Worm (Caenorhabditis elegans): ENCODE measurements around the gene rga-8.
A peak's percentile ranks its signal among the peaks of the same experiment; 100 is the strongest.

rga-8 gene

DNA sequence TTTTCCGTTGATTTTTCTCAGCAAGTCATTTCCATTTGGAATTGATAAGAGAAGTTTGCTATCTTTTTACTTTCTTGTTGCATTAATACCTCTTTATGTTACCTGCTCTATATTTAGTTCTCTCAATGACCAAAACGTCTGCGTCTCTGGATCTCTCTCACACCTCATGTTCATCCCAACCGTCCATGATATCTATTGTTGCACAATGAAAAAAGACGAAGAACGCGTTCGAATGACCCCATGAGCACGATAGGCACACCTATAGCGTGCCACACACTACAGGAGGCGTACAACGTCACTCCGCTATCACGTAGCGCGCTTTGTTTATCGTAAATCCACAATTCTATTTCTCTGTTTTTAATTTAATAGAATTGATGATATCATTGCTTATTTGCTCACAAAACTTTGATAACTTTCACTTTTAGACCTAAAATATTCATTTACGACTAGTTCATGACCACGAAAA, 371 bp downstream of the rga-8 start, which contains the start of gene Y34B4A.2:
Y34B4A.2 (plus strand) TSS at position 328 of the 466 bp plus-strand sequence.
- TF ChIP-seq Y56A3A.18 (GFP tag; IDR thresholded peaks at IDR 0.05) = no peak
- peak; percentile 8 for TF ChIP-seq ztf-18 (tag; optimal IDR thresholded peaks at IDR 0.05)
- peak; percentile 22 for TF ChIP-seq ZK185.1 (tag; optimal IDR thresholded peaks at IDR 0.05; ENCODE audit: poor library complexity, severe bottlenecking)
- TF ChIP-seq tbp1 (GFP tag; optimal IDR thresholded peaks at IDR 0.05) = no peak
- no peak for TF ChIP-seq him-1 (tag; optimal IDR thresholded peaks at IDR 0.05)
- TF ChIP-seq nhr-80 (tag; optimal IDR thresholded peaks at IDR 0.05) = peak; percentile 88
- no peak for TF ChIP-seq rec-8 (tag; optimal IDR thresholded peaks at IDR 0.05)
- TF ChIP-seq snpc-4 (GFP tag; optimal IDR thresholded peaks at IDR 0.05) = no peak
- TF ChIP-seq snpc-4 (tag; optimal IDR thresholded peaks at IDR 0.05) = peak in 1 of 4 experiments; percentile 2
- TF ChIP-seq repo-1 (tag; optimal IDR thresholded peaks at IDR 0.05) = no peak
- no peak for TF ChIP-seq ceh-27 (GFP tag; optimal IDR thresholded peaks at IDR 0.05)
- no peak for TF ChIP-seq chd-7 (tag; optimal IDR thresholded peaks at IDR 0.05)
- TF ChIP-seq cebp-1 (GFP tag; IDR thresholded peaks at IDR 0.05) = no peak
- peak; percentile 62 for TF ChIP-seq cebp-1 (tag; optimal IDR thresholded peaks at IDR 0.05)
- TF ChIP-seq attf-5 (GFP tag; optimal IDR thresholded peaks at IDR 0.05) = peak; percentile 29
- no peak for TF ChIP-seq tlf-1 (GFP tag; optimal IDR thresholded peaks at IDR 0.05)
- TF ChIP-seq attf-3 (GFP tag; conservative IDR thresholded peaks at IDR 0.05) = peak; percentile 92
- 0 out of 2 replicates have a peak, but pooled peaks have one; percentile 18 for TF ChIP-seq let-526 (GFP tag; IDR thresholded peaks at IDR 0.05)
- 0 out of 2 replicates have a peak, but pooled peaks have one; percentile 40 for TF ChIP-seq dox-1 (GFP tag; IDR thresholded peaks at IDR 0.05)
- TF ChIP-seq hmg-1.2 (GFP tag; IDR thresholded peaks at IDR 0.05) = no peak
- TF ChIP-seq ztf-26 (tag; optimal IDR thresholded peaks at IDR 0.05) = no peak
- TF ChIP-seq atf-7 (tag; optimal IDR thresholded peaks at IDR 0.05) = peak; percentile 28

DNA sequence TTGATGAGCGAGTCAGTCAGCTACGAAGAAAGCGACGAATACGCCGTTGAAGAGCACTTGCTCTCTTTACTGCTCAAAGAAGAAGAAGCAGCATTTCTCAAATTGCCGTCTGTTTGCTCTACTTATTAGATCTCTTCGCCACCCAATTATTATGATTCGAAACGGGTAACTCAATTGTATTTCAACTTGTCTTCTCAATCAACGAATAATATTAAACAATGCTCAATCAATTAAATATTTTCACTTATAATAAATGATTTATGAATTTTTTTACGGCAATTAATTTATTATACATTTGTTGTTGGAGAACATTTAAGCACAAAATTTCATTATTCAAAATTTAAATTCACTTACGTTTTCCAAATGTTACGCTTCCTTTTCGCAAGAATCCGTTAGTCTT, 1.3 kb downstream of the rga-8 start:
- no peak for TF ChIP-seq ceh-79 (tag; optimal IDR thresholded peaks at IDR 0.05)
- no peak for TF ChIP-seq Y53F4B.3 (GFP tag; IDR thresholded peaks at IDR 0.05)

DNA sequence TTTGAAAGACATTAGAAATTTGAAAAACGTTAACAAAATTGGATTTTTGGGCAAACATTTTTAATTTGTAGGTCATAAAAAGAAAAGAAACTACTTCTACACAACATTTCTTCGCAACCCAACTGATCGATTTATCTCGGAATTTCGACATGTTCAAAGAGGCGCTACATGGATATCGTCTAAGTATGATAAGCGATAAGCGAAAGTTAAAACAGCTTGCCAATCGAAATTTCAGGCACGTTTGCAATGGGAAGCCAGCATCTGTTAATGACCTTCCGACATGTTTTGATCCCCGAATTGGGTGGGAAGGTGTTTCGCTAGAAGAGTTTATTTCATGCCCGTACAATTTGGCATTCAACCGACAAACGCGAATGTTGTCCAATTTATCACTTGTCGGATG, 2.8 kb downstream of the rga-8 start:
- no peak for TF ChIP-seq madf-8 (GFP tag; conservative IDR thresholded peaks at IDR 0.05)
- no peak for TF ChIP-seq F37B4.10 (GFP tag; IDR thresholded peaks at IDR 0.05)
- TF ChIP-seq C17E4.6 (GFP tag; IDR thresholded peaks at IDR 0.05) = no peak
- no peak for TF ChIP-seq F49E8.2 (tag; optimal IDR thresholded peaks at IDR 0.05; ENCODE audit: insufficient read depth)
- TF ChIP-seq efl-1 (GFP tag; optimal IDR thresholded peaks at IDR 0.05) = no peak
- TF ChIP-seq nhr-120 (GFP tag; IDR thresholded peaks at IDR 0.05) = no peak
- no peak for TF ChIP-seq dpff-1 (tag; optimal IDR thresholded peaks at IDR 0.05)
- no peak for TF ChIP-seq ceh-91 (GFP tag; IDR thresholded peaks at IDR 0.05)
- no peak for TF ChIP-seq K12H6.12 (tag; optimal IDR thresholded peaks at IDR 0.05)
- TF ChIP-seq let-526 (GFP tag; IDR thresholded peaks at IDR 0.05) = no peak
- no peak for TF ChIP-seq ccch-3 (GFP tag; optimal IDR thresholded peaks at IDR 0.05)
- TF ChIP-seq snpc-1.1 (tag; optimal IDR thresholded peaks at IDR 0.05; ENCODE audit: insufficient read depth) = no peak

- TF ChIP-seq unc-62 (GFP tag; optimal IDR thresholded peaks at IDR 0.05) = no peak
- TF ChIP-seq attf-6 (GFP tag; IDR thresholded peaks at IDR 0.05) = no peak
- TF ChIP-seq egl-44 (GFP tag; IDR thresholded peaks at IDR 0.05) = 0 out of 2 replicates have a peak, but pooled peaks have one; percentile 44
- TF ChIP-seq Y79H2A.3 (GFP tag; conservative IDR thresholded peaks at IDR 0.05) = no peak
- TF ChIP-seq dox-1 (GFP tag; IDR thresholded peaks at IDR 0.05) = peak; percentile 72
- TF ChIP-seq ceh-79 (tag; optimal IDR thresholded peaks at IDR 0.05) = no peak
- TF ChIP-seq ztf-3 (GFP tag; optimal IDR thresholded peaks at IDR 0.05) = no peak
- TF ChIP-seq cebp-1 (GFP tag; IDR thresholded peaks at IDR 0.05) = no peak
- TF ChIP-seq cebp-1 (tag; optimal IDR thresholded peaks at IDR 0.05) = peak; percentile 63
- peak in 1 of 3 experiments; percentile 43 for TF ChIP-seq lin-35 (GFP tag; optimal IDR thresholded peaks at IDR 0.05)
- TF ChIP-seq ZK185.1 (tag; optimal IDR thresholded peaks at IDR 0.05; ENCODE audit: poor library complexity, severe bottlenecking) = peak; percentile 57
- TF ChIP-seq ekl-4 (GFP tag; IDR thresholded peaks at IDR 0.05) = peak; percentile 14; the same call in 1 of the 2 replicates
- TF ChIP-seq snpc-3.4 (tag; optimal IDR thresholded peaks at IDR 0.05) = peak; percentile 43
- no peak for TF ChIP-seq ztf-28 (GFP tag; IDR thresholded peaks at IDR 0.05)
- no peak for TF ChIP-seq F49E8.2 (tag; optimal IDR thresholded peaks at IDR 0.05; ENCODE audit: insufficient read depth)
These were observed 4.4 kb downstream of the rga-8 start, which contains the start of gene hst-6 for ce11 chrX:5275209-5275608. Gene hst-6, plus strand, starts transcription at chrX:5275561.
